Worm (Caenorhabditis elegans) whole organism, midembryonic: ENCODE results near the gene decr-1.3.

ENCODE experiments used
- T22C8.4 ChIP-seq: fragments of 200-800 bp; sonication (Bioruptor generic); IDR thresholded peaks from 2 replicates; pipeline ENCODE4 v1.3.6; 2022; ENCODE audit warnings: missing genetic modification characterization, missing compliant biosample characterization
- cog-1 ChIP-seq: sonication (generic microtip); optimal IDR thresholded peaks from 2 replicates; lab custom pipeline; 2016; ENCODE audit warnings: missing genetic modification characterization, missing compliant biosample characterization
- flt-1 ChIP-seq: fragments of 200-800 bp; sonication (Bioruptor generic); IDR thresholded peaks from 2 replicates; pipeline ENCODE4 v1.3.6; 2022; ENCODE audit warnings: missing genetic modification characterization, missing compliant biosample characterization
- klf-2 ChIP-seq: fragments of 200-800 bp; sonication (Bioruptor generic); conservative IDR thresholded peaks from 2 replicates; pipeline ENCODE4 v1.3.6; 2022; ENCODE audit warnings: missing genetic modification reagents, missing genetic modification characterization, missing compliant biosample characterization
- med-1 ChIP-seq: sonication (generic microtip); optimal IDR thresholded peaks from 2 replicates; lab custom pipeline; 2017; ENCODE audit warnings: missing genetic modification characterization, mild to moderate bottlenecking, missing compliant biosample characterization, antibody characterized with exemption, missing genetic modification reagents; ENCODE audit not compliant: insufficient read depth
- ref-1 ChIP-seq: fragments of 200-800 bp; sonication (Bioruptor generic); conservative IDR thresholded peaks from 2 replicates; pipeline ENCODE4 v1.3.6; 2022; ENCODE audit warnings: missing genetic modification reagents, missing genetic modification characterization, missing compliant biosample characterization
- tab-1 ChIP-seq: fragments of 200-800 bp; sonication (Bioruptor generic); IDR thresholded peaks from 2 replicates; pipeline ENCODE4 v1.3.6; 2022; ENCODE audit warnings: missing genetic modification characterization, missing compliant biosample characterization
- ztf-23 ChIP-seq: fragments of 200-800 bp; sonication (Bioruptor generic); IDR thresholded peaks from 2 replicates; pipeline ENCODE4 v1.3.6; 2022; ENCODE audit warnings: missing genetic modification reagents, missing genetic modification characterization, missing compliant biosample characterization
- ztf-29 ChIP-seq: fragments of 200-800 bp; sonication (Bioruptor generic); IDR thresholded peaks from 2 replicates; pipeline ENCODE4 v1.3.6; 2022; ENCODE audit warnings: missing genetic modification reagents, missing genetic modification characterization, missing compliant biosample characterization

decr-1.3 gene

DNA sequence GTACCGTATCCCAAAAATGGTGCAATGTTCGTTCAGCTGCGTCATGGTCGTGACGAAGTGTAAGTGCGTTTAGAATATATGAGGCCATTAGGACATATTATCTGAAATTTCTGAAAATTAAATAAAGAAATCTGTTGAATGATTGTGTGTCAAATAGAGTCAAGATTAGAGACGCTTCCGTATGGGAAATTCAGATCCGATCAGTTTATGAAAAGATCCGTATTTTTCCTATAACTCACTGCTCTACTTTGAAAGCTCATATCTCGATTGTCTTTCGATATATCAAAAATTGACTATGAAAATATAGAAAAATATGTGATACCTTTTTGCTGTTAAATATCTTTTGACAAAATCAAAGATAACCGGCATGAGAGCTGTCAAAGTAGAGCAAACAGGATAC is 6.9 kb upstream of the decr-1.3 start, which contains the start of gene T05C12.4:
Gene T05C12.4, minus strand, starts transcription at position 101 of the 400 bp plus-strand sequence.
- TF ChIP-seq flt-1 (GFP tag; lab: Robert Waterston, UW), result no peak
- no peak for TF ChIP-seq ztf-23 (GFP tag; lab: Robert Waterston, UW)
- TF ChIP-seq tab-1 (GFP tag; lab: Robert Waterston, UW), result no peak
- no peak for TF ChIP-seq ref-1 (GFP tag; lab: Robert Waterston, UW)
- TF ChIP-seq med-1, result no peak
- no peak for TF ChIP-seq klf-2
- no peak for TF ChIP-seq T22C8.4 (GFP tag; lab: Robert Waterston, UW)
- no peak for TF ChIP-seq cog-1
- no peak for TF ChIP-seq ztf-29 (GFP tag; lab: Robert Waterston, UW)

DNA sequence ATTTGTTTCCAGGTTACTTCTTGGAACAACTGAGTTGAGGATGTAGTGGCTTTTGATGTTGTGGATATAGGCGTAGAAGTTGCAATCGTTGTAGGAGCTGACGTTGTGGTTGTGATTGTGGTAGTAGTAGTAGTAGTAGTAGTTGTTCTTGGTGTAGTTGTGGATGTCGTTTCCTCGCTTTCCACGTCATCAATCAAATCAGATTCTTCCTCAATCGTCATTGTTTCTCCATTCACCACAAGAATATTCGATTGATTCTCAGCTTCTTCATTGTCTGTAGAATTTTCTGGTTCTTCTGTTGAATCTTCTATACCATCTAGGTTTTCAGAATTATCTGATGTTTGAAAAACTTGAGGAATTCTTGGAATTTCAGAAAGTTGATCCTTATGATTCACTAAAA is 5.3 kb upstream of the decr-1.3 start:
- TF ChIP-seq cog-1 (no peak), ztf-29 (GFP tag; lab: Robert Waterston, UW) (no peak), flt-1 (GFP tag; lab: Robert Waterston, UW) (no peak), ref-1 (GFP tag; lab: Robert Waterston, UW) (no peak), ztf-23 (GFP tag; lab: Robert Waterston, UW) (no peak), klf-2 (no peak), T22C8.4 (GFP tag; lab: Robert Waterston, UW) (no peak), tab-1 (GFP tag; lab: Robert Waterston, UW) (no peak), med-1 (no peak)

DNA sequence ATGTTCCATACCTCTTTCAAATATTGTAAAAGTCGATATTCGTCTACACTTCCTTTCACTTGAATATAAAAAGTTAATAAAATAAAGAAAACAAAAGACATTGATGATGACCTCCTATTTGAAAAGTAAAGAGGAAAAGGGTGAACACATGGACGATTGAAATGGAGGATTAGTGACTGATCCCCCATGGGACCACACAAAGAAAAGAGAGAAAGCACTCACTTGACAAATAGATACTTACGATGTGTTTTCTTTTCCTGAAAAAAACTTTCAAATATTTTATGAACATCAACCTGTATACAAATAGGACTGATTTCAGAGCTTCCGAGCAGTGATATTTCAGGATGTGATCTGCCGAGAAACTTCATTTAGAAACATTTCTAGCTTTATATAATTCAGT is 3.7 kb upstream of the decr-1.3 start, which contains the start of gene acr-14:
Gene acr-14, minus strand, starts transcription at position 101 of the 400 bp plus-strand sequence.
- TF ChIP-seq ztf-29 (GFP tag; lab: Robert Waterston, UW), result no peak
- TF ChIP-seq T22C8.4 (GFP tag; lab: Robert Waterston, UW), result no peak
- no peak for TF ChIP-seq tab-1 (GFP tag; lab: Robert Waterston, UW)
- TF ChIP-seq klf-2, result no peak
- TF ChIP-seq flt-1 (GFP tag; lab: Robert Waterston, UW), result no peak
- no peak for TF ChIP-seq ztf-23 (GFP tag; lab: Robert Waterston, UW)
- no peak for TF ChIP-seq med-1
- TF ChIP-seq cog-1, result no peak
- TF ChIP-seq ref-1 (GFP tag; lab: Robert Waterston, UW), result no peak

DNA sequence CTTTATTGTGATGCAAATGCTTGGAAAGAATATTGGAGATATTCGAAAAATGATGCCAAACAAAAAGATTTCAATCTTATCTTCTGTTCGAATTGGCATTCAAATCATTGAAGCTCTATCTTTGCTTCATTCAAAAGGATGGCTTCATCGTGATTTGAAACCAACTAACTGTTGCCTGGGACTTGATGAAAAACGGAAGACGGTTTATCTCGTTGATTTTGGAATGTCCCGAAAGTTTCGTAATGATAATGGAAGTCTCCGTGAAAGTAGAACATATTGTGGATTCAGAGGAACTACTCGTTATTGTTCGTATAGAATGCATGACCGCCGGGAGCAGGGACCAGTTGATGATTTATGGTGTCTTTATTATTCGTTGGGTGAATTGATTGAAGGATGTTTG is 799 bp upstream of the decr-1.3 start:
- no peak for TF ChIP-seq ztf-29 (GFP tag; lab: Robert Waterston, UW)
- TF ChIP-seq cog-1, result no peak
- TF ChIP-seq T22C8.4 (GFP tag; lab: Robert Waterston, UW), result no peak
- no peak for TF ChIP-seq klf-2
- no peak for TF ChIP-seq flt-1 (GFP tag; lab: Robert Waterston, UW)
- no peak for TF ChIP-seq ztf-23 (GFP tag; lab: Robert Waterston, UW)
- no peak for TF ChIP-seq ref-1 (GFP tag; lab: Robert Waterston, UW)
- no peak for TF ChIP-seq med-1
- no peak for TF ChIP-seq tab-1 (GFP tag; lab: Robert Waterston, UW)

DNA sequence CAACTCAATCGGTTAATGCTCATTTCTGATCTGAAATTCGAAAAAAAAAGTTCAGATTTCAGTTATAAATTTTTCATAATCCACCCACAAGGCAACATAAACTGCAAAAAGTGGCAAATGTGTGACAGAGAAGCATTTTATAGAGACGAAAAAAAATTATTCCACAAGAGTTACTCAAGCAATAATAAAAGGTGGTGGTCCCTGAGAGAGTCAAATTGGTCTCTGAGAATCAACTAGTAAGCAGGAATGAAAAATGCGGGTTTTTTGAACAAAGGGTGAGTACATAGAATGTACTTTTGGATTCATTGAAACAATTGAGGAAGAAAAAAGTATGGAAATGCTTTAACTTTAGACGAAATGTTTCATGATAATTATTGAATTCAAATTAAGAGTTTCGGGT is 3.0 kb downstream of the decr-1.3 start, which contains the start of gene T05C12.11:
Gene T05C12.11, minus strand, starts transcription at position 101 of the 400 bp plus-strand sequence.
- TF ChIP-seq ref-1 (GFP tag; lab: Robert Waterston, UW) (no peak), flt-1 (GFP tag; lab: Robert Waterston, UW) (no peak), ztf-23 (GFP tag; lab: Robert Waterston, UW) (no peak), ztf-29 (GFP tag; lab: Robert Waterston, UW) (no peak), klf-2 (no peak), cog-1 (no peak), tab-1 (GFP tag; lab: Robert Waterston, UW) (no peak), T22C8.4 (GFP tag; lab: Robert Waterston, UW) (no peak), med-1 (no peak)

DNA sequence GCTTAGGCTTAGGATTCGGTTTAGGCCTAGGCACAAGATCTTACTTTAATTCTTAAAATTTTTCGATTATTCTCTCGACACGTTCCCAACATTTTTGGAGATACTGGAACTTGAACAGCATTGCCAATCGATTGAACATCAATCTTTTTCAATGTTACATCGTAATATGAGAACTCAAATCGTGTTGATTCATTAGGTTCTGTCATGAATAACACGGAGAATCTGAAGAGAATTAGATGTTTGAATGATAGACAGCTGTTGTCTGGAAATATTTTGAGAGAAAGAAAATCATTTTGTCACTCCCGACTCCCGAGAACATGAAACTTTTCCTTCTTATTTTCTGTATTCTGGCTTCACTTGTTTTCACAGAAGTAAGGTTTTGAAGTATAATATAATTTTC is 4.1 kb downstream of the decr-1.3 start, which contains the start of gene T05C12.15:
Gene T05C12.15, plus strand, starts transcription at position 301 of the 400 bp plus-strand sequence.
- TF ChIP-seq ztf-29 (GFP tag; lab: Robert Waterston, UW) (no peak), cog-1 (no peak), T22C8.4 (GFP tag; lab: Robert Waterston, UW) (no peak), ref-1 (GFP tag; lab: Robert Waterston, UW) (no peak), flt-1 (GFP tag; lab: Robert Waterston, UW) (no peak), klf-2 (no peak), ztf-23 (GFP tag; lab: Robert Waterston, UW) (no peak), med-1 (no peak), tab-1 (GFP tag; lab: Robert Waterston, UW) (no peak)

DNA sequence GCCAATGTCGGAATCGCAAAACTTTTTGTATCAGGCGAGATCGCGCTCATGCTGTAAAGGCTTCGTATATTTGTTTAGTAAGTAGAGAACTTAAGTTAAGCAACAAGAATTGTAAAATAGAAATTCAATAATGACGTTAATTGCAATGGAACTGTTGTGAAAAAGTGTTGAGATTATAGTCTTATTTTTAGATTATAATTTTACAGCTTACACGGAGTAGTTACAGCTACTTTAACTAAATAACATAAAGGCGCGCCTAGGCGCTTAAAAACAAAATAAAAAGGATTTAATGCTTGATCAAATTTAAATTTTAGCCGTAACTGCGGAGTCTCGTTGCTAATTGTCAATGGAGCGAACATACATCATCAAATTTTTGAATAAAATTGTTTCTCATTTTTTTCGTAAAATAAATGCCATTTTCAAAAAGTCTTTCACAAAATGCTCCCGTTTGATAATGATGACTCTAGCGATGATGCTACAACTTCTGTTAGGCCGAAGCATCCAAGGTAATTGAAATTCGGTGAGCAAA is 11.2 kb downstream of the decr-1.3 start, which contains the start of the genes emb-27 and rrf-3:
Gene emb-27, minus strand, starts transcription at position 51 of the 529 bp plus-strand sequence.
Gene rrf-3, plus strand, starts transcription at position 346 of the 529 bp plus-strand sequence.
- no peak for TF ChIP-seq ztf-29 (GFP tag; lab: Robert Waterston, UW)
- TF ChIP-seq klf-2, result no peak
- no peak for TF ChIP-seq ztf-23 (GFP tag; lab: Robert Waterston, UW)
- TF ChIP-seq tab-1 (GFP tag; lab: Robert Waterston, UW), result no peak
- TF ChIP-seq med-1, result no peak
- no peak for TF ChIP-seq T22C8.4 (GFP tag; lab: Robert Waterston, UW)
- no peak for TF ChIP-seq flt-1 (GFP tag; lab: Robert Waterston, UW)
- no peak for TF ChIP-seq cog-1
- TF ChIP-seq ref-1 (GFP tag; lab: Robert Waterston, UW), result no peak

DNA sequence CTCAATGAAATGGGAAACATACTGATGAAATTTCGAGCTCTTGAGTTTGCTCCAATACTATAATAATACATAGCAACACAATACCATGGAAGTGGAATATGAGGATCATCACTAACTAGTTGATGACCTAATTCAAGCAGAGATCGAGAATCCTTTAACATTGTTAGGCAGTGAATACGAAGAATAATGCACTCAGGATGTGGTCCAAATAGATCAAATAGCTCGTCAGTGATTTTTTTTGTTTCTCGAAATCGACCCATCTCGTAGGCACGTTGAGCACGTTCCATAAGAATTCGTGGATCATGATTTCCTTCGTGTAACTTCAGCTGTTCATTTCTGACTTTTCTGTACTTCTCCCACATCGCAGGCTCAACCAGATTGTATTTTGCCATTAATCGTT is 12.4 kb downstream of the decr-1.3 start:
- TF ChIP-seq T22C8.4 (GFP tag; lab: Robert Waterston, UW) (no peak), tab-1 (GFP tag; lab: Robert Waterston, UW) (no peak), cog-1 (no peak), ref-1 (GFP tag; lab: Robert Waterston, UW) (no peak), ztf-29 (GFP tag; lab: Robert Waterston, UW) (no peak), ztf-23 (GFP tag; lab: Robert Waterston, UW) (no peak), flt-1 (GFP tag; lab: Robert Waterston, UW) (no peak), med-1 (no peak), klf-2 (no peak)

DNA sequence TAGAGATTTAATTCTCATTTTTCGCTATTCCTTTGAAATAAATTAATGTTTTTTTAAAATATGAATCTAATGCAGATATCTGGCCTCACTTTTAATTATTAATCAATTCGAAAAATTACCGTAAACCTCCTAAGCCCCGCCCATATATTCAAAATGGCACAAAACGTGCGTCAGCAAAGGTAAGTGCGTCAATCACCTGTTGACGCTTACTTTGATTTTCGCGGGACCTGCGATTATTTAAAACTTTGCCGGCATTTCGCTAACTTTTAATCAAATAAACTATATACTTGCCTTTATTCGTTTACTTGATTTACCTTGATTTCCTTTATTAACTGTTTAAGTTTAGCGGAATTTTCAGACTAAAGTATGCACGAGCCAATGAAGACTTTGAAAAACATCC is 15.4 kb downstream of the decr-1.3 start, which contains the start of gene pch-2:
Gene pch-2, plus strand, starts transcription at position 359 of the 400 bp plus-strand sequence.
- TF ChIP-seq ref-1 (GFP tag; lab: Robert Waterston, UW) (no peak), flt-1 (GFP tag; lab: Robert Waterston, UW) (no peak), klf-2 (no peak), T22C8.4 (GFP tag; lab: Robert Waterston, UW) (no peak), med-1 (no peak), cog-1 (no peak), tab-1 (GFP tag; lab: Robert Waterston, UW) (no peak), ztf-29 (GFP tag; lab: Robert Waterston, UW) (no peak)
